Worm (Caenorhabditis elegans) whole organism, L1 larva: ENCODE data around the gene tcl-2.

ENCODE experiments used
- F16B12.6 ChIP-seq: fragments of 150-350 bp; optimal IDR thresholded peaks from 2 replicates; lab custom pipeline; 2014; ENCODE audit warnings: missing biosample characterization, missing genetic modification characterization
- Y116A8C.19 ChIP-seq: sonication (generic microtip); optimal IDR thresholded peaks from 2 replicates; lab custom pipeline; 2016; ENCODE audit warnings: missing compliant biosample characterization, missing genetic modification characterization, borderline replicate concordance
- aha-1 ChIP-seq: fragments of 150-350 bp; optimal IDR thresholded peaks from 2 replicates; lab custom pipeline; 2014; ENCODE audit warnings: missing biosample characterization, missing genetic modification characterization
- alr-1 ChIP-seq: fragments of 200-800 bp; sonication (Bioruptor generic); optimal IDR thresholded peaks from 2 replicates; lab custom pipeline; 2018; ENCODE audit warnings: borderline replicate concordance, mild to moderate bottlenecking, missing genetic modification characterization, missing compliant biosample characterization
- ama-1 ChIP-seq: fragments of 150-350 bp; optimal IDR thresholded peaks from 2 replicates; lab custom pipeline; 2014
- blmp-1 ChIP-seq: fragments of 150-350 bp; optimal IDR thresholded peaks from 2 replicates; lab custom pipeline; 2014; ENCODE audit warnings: missing biosample characterization, missing genetic modification characterization
- ceh-8 ChIP-seq: fragments of 200-800 bp; sonication (Bioruptor generic); optimal IDR thresholded peaks from 2 replicates; lab custom pipeline; 2018; ENCODE audit warnings: mild to moderate bottlenecking, missing genetic modification characterization, moderate library complexity, missing compliant biosample characterization
- ceh-82 ChIP-seq, 3 experiments: fragments of 150-350 bp in 1 of 3; sonication (generic microtip) in 2 of 3; optimal IDR thresholded peaks; 2 replicates each; lab custom pipeline; 2014 to 2017; ENCODE audit warnings: missing biosample characterization in 3 of 3, missing genetic modification characterization in 3 of 3
- ceh-90 ChIP-seq: sonication (generic microtip); optimal IDR thresholded peaks from 2 replicates; lab custom pipeline; 2016; ENCODE audit warnings: missing genetic modification characterization, missing compliant biosample characterization
- dpl-1 ChIP-seq, 3 experiments: fragments of 150-350 bp in 2 of 3; sonication (generic microtip) in 1 of 3; optimal IDR thresholded peaks; 2 replicates each; lab custom pipeline; 2014 to 2017; ENCODE audit warnings: missing biosample characterization in 3 of 3, missing genetic modification characterization in 3 of 3, missing genetic modification reagents in 3 of 3
- dsc-1 ChIP-seq: sonication (generic microtip); optimal IDR thresholded peaks from 2 replicates; lab custom pipeline; 2016; ENCODE audit warnings: mild to moderate bottlenecking, missing genetic modification characterization, missing compliant biosample characterization
- efl-1 ChIP-seq, 4 experiments: fragments of 150-350 bp; optimal IDR thresholded peaks in 3 of 4; peaks in 1 of 4; 1 replicate in 1 of 4; 2 replicates in 3 of 4; lab custom pipeline; 2014; ENCODE audit warnings: missing biosample characterization in 2 of 4, missing genetic modification characterization in 2 of 4, missing genetic modification reagents in 2 of 4
- egl-13 ChIP-seq: sonication (generic microtip); optimal IDR thresholded peaks from 2 replicates; lab custom pipeline; 2016; ENCODE audit warnings: missing genotype, missing genetic modification reagents, missing genetic modification characterization, missing compliant biosample characterization
- elt-2 ChIP-seq: sonication (generic microtip); optimal IDR thresholded peaks from 2 replicates; lab custom pipeline; 2016; ENCODE audit warnings: missing genetic modification characterization, mild to moderate bottlenecking, inconsistent platforms, missing compliant biosample characterization, missing genetic modification reagents
- elt-3 ChIP-seq, 6 experiments: fragments of 150-350 bp in 1 of 6; sonication (generic microtip); optimal IDR thresholded peaks; 2 replicates each; lab custom pipeline; 2017 to 2018; ENCODE audit warnings: missing biosample characterization in 6 of 6, missing genetic modification characterization in 6 of 6, inconsistent platforms in 1 of 6
- ets-5 ChIP-seq: fragments of 200-800 bp; sonication (Bioruptor generic); IDR thresholded peaks from 2 replicates; pipeline ENCODE4 v1.3.6; 2022; ENCODE audit warnings: missing genetic modification characterization, missing compliant biosample characterization
- fkh-10 ChIP-seq: sonication (generic microtip); optimal IDR thresholded peaks from 2 replicates; lab custom pipeline; 2017; ENCODE audit warnings: missing biosample characterization, missing genetic modification reagents, missing genetic modification characterization
- fkh-4 ChIP-seq: sonication (generic microtip); optimal IDR thresholded peaks from 2 replicates; lab custom pipeline; 2016; ENCODE audit warnings: missing compliant biosample characterization, missing genetic modification characterization, borderline replicate concordance
- fos-1 ChIP-seq: fragments of 150-350 bp; optimal IDR thresholded peaks from 2 replicates; lab custom pipeline; 2014; ENCODE audit warnings: missing biosample characterization, missing genetic modification characterization
- grh-1 ChIP-seq: fragments of 200-800 bp; sonication (Bioruptor generic); IDR thresholded peaks from 2 replicates; pipeline ENCODE4 v1.3.6; 2022; ENCODE audit warnings: missing genetic modification reagents, missing genetic modification characterization, missing compliant biosample characterization
- hlh-4 ChIP-seq: sonication (generic microtip); optimal IDR thresholded peaks from 2 replicates; lab custom pipeline; 2016; ENCODE audit warnings: mild to moderate bottlenecking, missing genetic modification characterization, missing compliant biosample characterization
- irx-1 ChIP-seq: sonication (generic microtip); optimal IDR thresholded peaks from 2 replicates; lab custom pipeline; 2016; ENCODE audit warnings: missing genetic modification characterization, missing compliant biosample characterization
- isw-1 ChIP-seq: fragments of 200-800 bp; sonication (Bioruptor generic); IDR thresholded peaks from 2 replicates; pipeline ENCODE4 v1.3.6; 2022; ENCODE audit warnings: missing genetic modification characterization, missing compliant biosample characterization
- jun-1 ChIP-seq: fragments of 150-350 bp; optimal IDR thresholded peaks from 2 replicates; lab custom pipeline; 2014; ENCODE audit warnings: missing biosample characterization, missing genetic modification reagents, missing genetic modification characterization
- lin-14 ChIP-seq: fragments of 200-800 bp; sonication (Bioruptor generic); optimal IDR thresholded peaks from 2 replicates; lab custom pipeline; 2018; ENCODE audit warnings: mild to moderate bottlenecking, missing genetic modification characterization, moderate library complexity, missing compliant biosample characterization
- lin-15B ChIP-seq: fragments of 150-350 bp; sonication (generic microtip); optimal IDR thresholded peaks from 3 replicates; lab custom pipeline; 2014; ENCODE audit warnings: missing biosample characterization, missing genetic modification characterization
- lin-35 ChIP-seq, 2 experiments: fragments of 150-350 bp; optimal IDR thresholded peaks; 2 replicates each; lab custom pipeline; 2014; ENCODE audit warnings: missing biosample characterization in 2 of 2, missing genetic modification characterization in 2 of 2, missing genetic modification reagents in 2 of 2
- mdl-1 ChIP-seq, 2 experiments: fragments of 150-350 bp; optimal IDR thresholded peaks; 2 replicates each; lab custom pipeline; 2014 to 2017; ENCODE audit warnings: missing biosample characterization in 2 of 2, missing genetic modification characterization in 2 of 2, inconsistent platforms in 1 of 2
- nhr-11 ChIP-seq: fragments of 150-350 bp; optimal IDR thresholded peaks from 2 replicates; lab custom pipeline; 2014; ENCODE audit warnings: missing biosample characterization, missing genetic modification characterization
- nhr-19 ChIP-seq: fragments of 200-800 bp; sonication (Bioruptor generic); conservative IDR thresholded peaks from 2 replicates; pipeline ENCODE4 v1.3.6; 2022; ENCODE audit warnings: missing genetic modification characterization, missing compliant biosample characterization
- nhr-47 ChIP-seq: sonication (generic microtip); optimal IDR thresholded peaks from 2 replicates; lab custom pipeline; 2016; ENCODE audit warnings: mild to moderate bottlenecking, missing genetic modification characterization, moderate library complexity, missing compliant biosample characterization
- nhr-71 ChIP-seq: sonication (generic microtip); optimal IDR thresholded peaks from 2 replicates; lab custom pipeline; 2016; ENCODE audit warnings: mild to moderate bottlenecking, missing genetic modification characterization, moderate library complexity, missing compliant biosample characterization
- nhr-76 ChIP-seq: sonication (generic microtip); optimal IDR thresholded peaks from 2 replicates; lab custom pipeline; 2017; ENCODE audit warnings: missing biosample characterization, missing genetic modification characterization
- nhr-77 ChIP-seq: fragments of 150-350 bp; optimal IDR thresholded peaks from 2 replicates; lab custom pipeline; 2014; ENCODE audit warnings: missing biosample characterization, missing genetic modification characterization
- nhr-85 ChIP-seq: sonication (generic microtip); peaks from one replicate; lab custom pipeline; 2016; ENCODE audit warnings: missing genetic modification characterization, inconsistent platforms, missing compliant biosample characterization
- nhr-90 ChIP-seq: sonication (generic microtip); optimal IDR thresholded peaks from 2 replicates; lab custom pipeline; 2016; ENCODE audit warnings: mild to moderate bottlenecking, missing genetic modification characterization, missing compliant biosample characterization; ENCODE audit not compliant: poor library complexity
- pag-3 ChIP-seq: sonication (generic microtip); optimal IDR thresholded peaks from 2 replicates; lab custom pipeline; 2017; ENCODE audit warnings: missing genetic modification characterization, mild to moderate bottlenecking, missing compliant biosample characterization, antibody characterized with exemption, borderline replicate concordance; ENCODE audit not compliant: insufficient read depth
- pax-3 ChIP-seq: fragments of 200-800 bp; sonication (Bioruptor generic); optimal IDR thresholded peaks from 2 replicates; lab custom pipeline; 2018; ENCODE audit warnings: mild to moderate bottlenecking, missing genetic modification characterization, moderate library complexity, missing compliant biosample characterization
- snpc-4 ChIP-seq: fragments of 150-350 bp; optimal IDR thresholded peaks from 2 replicates; lab custom pipeline; 2014; ENCODE audit warnings: missing biosample characterization, missing genetic modification characterization
- sox-4 ChIP-seq: sonication (generic microtip); optimal IDR thresholded peaks from 2 replicates; lab custom pipeline; 2016; ENCODE audit warnings: missing genetic modification characterization, missing compliant biosample characterization
- swsn-7 ChIP-seq: sonication (generic microtip); optimal IDR thresholded peaks from 2 replicates; lab custom pipeline; 2016; ENCODE audit warnings: missing genetic modification characterization, missing compliant biosample characterization
- tbx-2 ChIP-seq: sonication (generic microtip); optimal IDR thresholded peaks from 2 replicates; lab custom pipeline; 2016; ENCODE audit warnings: missing genetic modification characterization, missing compliant biosample characterization
- tlp-1 ChIP-seq: fragments of 150-350 bp; optimal IDR thresholded peaks from 2 replicates; lab custom pipeline; 2014; ENCODE audit warnings: missing biosample characterization, missing genetic modification characterization
- unc-130 ChIP-seq: fragments of 150-350 bp; optimal IDR thresholded peaks from 2 replicates; lab custom pipeline; 2017; ENCODE audit warnings: missing biosample characterization, missing genetic modification characterization, inconsistent platforms
- unc-62 ChIP-seq: fragments of 150-350 bp; optimal IDR thresholded peaks from 2 replicates; lab custom pipeline; 2014; ENCODE audit warnings: missing biosample characterization, missing genetic modification reagents, missing genetic modification characterization
- unc-86 ChIP-seq: sonication (generic microtip); optimal IDR thresholded peaks from 2 replicates; lab custom pipeline; 2016; ENCODE audit warnings: missing genetic modification characterization, missing compliant biosample characterization
- xbp-1 ChIP-seq: sonication (generic microtip); optimal IDR thresholded peaks from 2 replicates; lab custom pipeline; 2016; ENCODE audit warnings: missing genetic modification characterization, missing compliant biosample characterization
- zip-4 ChIP-seq: fragments of 200-800 bp; sonication (Bioruptor generic); optimal IDR thresholded peaks from 2 replicates; lab custom pipeline; 2018; ENCODE audit warnings: mild to moderate bottlenecking, missing genetic modification characterization, moderate library complexity, missing compliant biosample characterization
- ztf-11 ChIP-seq, 2 experiments: sonication (generic microtip); optimal IDR thresholded peaks; 2 replicates each; lab custom pipeline; 2016 to 2017; ENCODE audit warnings: missing genetic modification characterization in 2 of 2, missing biosample characterization in 1 of 2, missing compliant biosample characterization in 1 of 2

Gene tcl-2

DNA sequence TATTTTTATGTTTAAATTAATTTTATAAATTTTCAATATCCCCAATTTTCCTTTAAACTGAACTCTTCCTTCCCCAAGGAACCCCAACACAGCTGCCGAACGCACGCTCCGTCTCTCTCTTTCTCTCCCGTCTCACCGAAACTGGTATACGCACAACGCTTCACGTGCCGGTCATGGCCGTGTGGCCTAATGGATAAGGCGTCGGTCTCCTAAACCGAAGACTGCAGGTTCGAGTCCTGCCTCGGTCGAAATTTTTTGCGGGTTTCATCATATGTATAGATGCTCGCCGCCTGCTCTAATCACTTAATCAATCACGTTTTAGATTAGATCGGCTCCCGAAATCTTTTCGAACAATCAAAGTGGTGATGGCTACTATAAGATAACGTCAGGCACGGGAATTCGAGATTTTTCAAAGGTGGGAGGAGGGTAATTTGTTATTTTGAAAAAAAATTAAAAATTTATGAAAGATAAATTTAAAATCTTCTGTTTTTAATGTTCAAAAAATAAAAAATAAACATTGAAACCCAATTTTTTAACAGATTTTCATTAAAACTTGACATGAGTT, 35.0 kb upstream of the tcl-2 start (continued):
- TF ChIP-seq unc-130 (tag; lab: Kevin White, UChicago) (peak; percentile 74), fos-1 (tag; lab: Kevin White, UChicago) (peak; percentile 39), nhr-76 (tag; lab: Kevin White, UChicago) (no peak), elt-3 (tag; optimal IDR thresholded peaks at IDR 0.05; lab: Kevin White, UChicago) (peak in 1 of 6 experiments; percentile 5), nhr-19 (GFP tag; lab: Robert Waterston, UW) (peak; percentile 58), pax-3 (peak; percentile 4), unc-86 (no peak), nhr-47 (peak; percentile 73), nhr-11 (tag; lab: Kevin White, UChicago) (no peak), sox-4 (no peak), ztf-11 (tag; optimal IDR thresholded peaks at IDR 0.05; lab: Kevin White, UChicago) (peak in 1 of 2 experiments; percentile 34), aha-1 (tag; lab: Kevin White, UChicago) (no peak), fkh-4 (no peak), lin-35 (GFP tag; optimal IDR thresholded peaks at IDR 0.05; lab: Kevin White, UChicago) (peak; percentile 53 to 79), ceh-8 (GFP tag; lab: Kevin White, UChicago) (peak; percentile 18), ets-5 (GFP tag; lab: Robert Waterston, UW) (no peak), dsc-1 (tag; lab: Kevin White, UChicago) (peak; percentile 64), grh-1 (GFP tag; lab: Robert Waterston, UW) (no peak), isw-1 (GFP tag; lab: Robert Waterston, UW) (peak; percentile 4; the same call in 1 of the 2 replicates), ama-1 (lab: Kevin White, UChicago) (no peak), nhr-90 (tag; lab: Kevin White, UChicago) (peak; percentile 66), blmp-1 (tag; lab: Kevin White, UChicago) (no peak), alr-1 (tag; lab: Kevin White, UChicago) (no peak), irx-1 (tag; lab: Kevin White, UChicago) (no peak), swsn-7 (peak; percentile 63), pag-3 (tag; lab: Kevin White, UChicago) (no peak), tlp-1 (tag; lab: Kevin White, UChicago) (no peak), snpc-4 (tag; lab: Kevin White, UChicago) (no peak), unc-62 (GFP tag; lab: Kevin White, UChicago) (no peak), dpl-1 (GFP tag; optimal IDR thresholded peaks at IDR 0.05; lab: Kevin White, UChicago) (peak; percentile 6 to 52 (median 51)), fkh-10 (GFP tag; lab: Kevin White, UChicago) (peak; percentile 39), hlh-4 (tag; lab: Kevin White, UChicago) (no peak), F16B12.6 (tag; lab: Kevin White, UChicago) (peak; percentile 28), zip-4 (peak; percentile 1), ceh-82 (tag; optimal IDR thresholded peaks at IDR 0.05; lab: Kevin White, UChicago) (peak in 2 of 3 experiments; percentile 42 to 73), xbp-1 (peak; percentile 31), ceh-90 (no peak), nhr-77 (tag; lab: Kevin White, UChicago) (peak; percentile 52), lin-15B (tag; lab: Kevin White, UChicago) (peak; percentile 10), elt-2 (tag; lab: Kevin White, UChicago) (no peak), mdl-1 (tag; optimal IDR thresholded peaks at IDR 0.05; lab: Kevin White, UChicago) (peak in 1 of 2 experiments; percentile 95), efl-1 (optimal IDR thresholded peaks at IDR 0.05; lab: Kevin White, UChicago) (peak; percentile 23 to 51), efl-1 (GFP tag; optimal IDR thresholded peaks at IDR 0.05 in 1 of 2; lab: Kevin White, UChicago) (peak; percentile 30 to 92), tbx-2 (tag; lab: Kevin White, UChicago) (peak; percentile 44), lin-14 (GFP tag; lab: Kevin White, UChicago) (peak; percentile 77), nhr-85 (no peak), nhr-71 (no peak), jun-1 (tag; lab: Kevin White, UChicago) (peak; percentile 47), Y116A8C.19 (tag; lab: Kevin White, UChicago) (no peak), egl-13 (no peak)
